Worm (Caenorhabditis elegans): Measurements from ENCODE around the gene syx-5.

Gene syx-5

ce11 chrV:11787258-11787657 is 22.6 kb downstream of the syx-5 start, which contains the start of gene F55A11.7:
Gene F55A11.7, minus strand, starts transcription at chrV:11787443.
- TF ChIP-seq nhr-11 (tag; optimal IDR thresholded peaks at IDR 0.05) (no peak), fkh-2 (tag; optimal IDR thresholded peaks at IDR 0.05) (no peak), tbx-2 (tag; optimal IDR thresholded peaks at IDR 0.05) (no peak), nhr-28 (tag; optimal IDR thresholded peaks at IDR 0.05) (no peak), elt-1 (tag; optimal IDR thresholded peaks at IDR 0.05) (no peak), nhr-67 (tag; optimal IDR thresholded peaks at IDR 0.05) (no peak), aly-2 (tag; optimal IDR thresholded peaks at IDR 0.05) (no peak), nhr-76 (tag; optimal IDR thresholded peaks at IDR 0.05) (no peak), daf-12 (tag; optimal IDR thresholded peaks at IDR 0.05) (no peak), ceh-16 (tag; optimal IDR thresholded peaks at IDR 0.05) (no peak)

ce11 chrV:11787742-11788238 is 23.1 kb downstream of the syx-5 start, which contains the start of gene F55A11.8:
Gene F55A11.8, plus strand, starts transcription at chrV:11788188.
- TF ChIP-seq ceh-9 (tag; optimal IDR thresholded peaks at IDR 0.05) (no peak), nfya-1 (tag; optimal IDR thresholded peaks at IDR 0.05; ENCODE audit: insufficient read depth) (no peak), fos-1 (tag; optimal IDR thresholded peaks at IDR 0.05) (no peak), ceh-82 (tag; optimal IDR thresholded peaks at IDR 0.05) (no peak), mdl-1 (tag; optimal IDR thresholded peaks at IDR 0.05) (no peak), unc-62 (GFP tag; optimal IDR thresholded peaks at IDR 0.05) (no peak), nhr-11 (tag; optimal IDR thresholded peaks at IDR 0.05) (no peak), lin-15B (tag; optimal IDR thresholded peaks at IDR 0.05) (no peak), fkh-10 (GFP tag; optimal IDR thresholded peaks at IDR 0.05) (no peak), nhr-28 (tag; optimal IDR thresholded peaks at IDR 0.05) (no peak), ztf-4 (tag; optimal IDR thresholded peaks at IDR 0.05) (no peak), ZK546.5 (tag; optimal IDR thresholded peaks at IDR 0.05) (no peak), zag-1 (tag; optimal IDR thresholded peaks at IDR 0.05) (no peak), mml-1 (tag; optimal IDR thresholded peaks at IDR 0.05) (no peak), lin-39 (tag; optimal IDR thresholded peaks at IDR 0.05) (no peak), snpc-4 (tag; optimal IDR thresholded peaks at IDR 0.05) (no peak)

- TF ChIP-seq nhr-67 (tag; optimal IDR thresholded peaks at IDR 0.05): no peak
- no peak for TF ChIP-seq ceh-16 (tag; optimal IDR thresholded peaks at IDR 0.05)
- TF ChIP-seq nhr-237 (tag; optimal IDR thresholded peaks at IDR 0.05): no peak
- TF ChIP-seq nhr-77 (tag; optimal IDR thresholded peaks at IDR 0.05): no peak
Measured at ce11 chrV:11789474-11789873, 24.8 kb downstream of the syx-5 start, which contains the start of gene D2023.1. Gene D2023.1, plus strand, starts transcription at chrV:11789550.

ce11 chrV:11794172-11794571 is 29.5 kb downstream of the syx-5 start:
- TF ChIP-seq ceh-9 (tag; optimal IDR thresholded peaks at IDR 0.05) (no peak), nhr-43 (tag; optimal IDR thresholded peaks at IDR 0.05; ENCODE audit: poor library complexity, severe bottlenecking) (peak; percentile 52), nhr-25 (tag; optimal IDR thresholded peaks at IDR 0.05) (peak; percentile 64)

- TF ChIP-seq aly-2 (tag; optimal IDR thresholded peaks at IDR 0.05): no peak
- TF ChIP-seq ceh-28 (tag; optimal IDR thresholded peaks at IDR 0.05): peak; percentile 47
- TF ChIP-seq ZK546.5 (tag; optimal IDR thresholded peaks at IDR 0.05): no peak
- no peak for TF ChIP-seq nfya-1 (tag; optimal IDR thresholded peaks at IDR 0.05; ENCODE audit: insufficient read depth)
- no peak for TF ChIP-seq ceh-16 (tag; optimal IDR thresholded peaks at IDR 0.05)
- TF ChIP-seq nhr-23 (tag; optimal IDR thresholded peaks at IDR 0.05): peak; percentile 64
- peak; percentile 23 for TF ChIP-seq nhr-25 (tag; optimal IDR thresholded peaks at IDR 0.05)
Measured at ce11 chrV:11795352-11795751, 30.6 kb downstream of the syx-5 start.

ce11 chrV:11796343-11796742 is 31.6 kb downstream of the syx-5 start:
- TF ChIP-seq elt-3 (tag; optimal IDR thresholded peaks at IDR 0.05) (no peak), pqm-1 (tag; optimal IDR thresholded peaks at IDR 0.05) (no peak), hmg-11 (tag; optimal IDR thresholded peaks at IDR 0.05) (no peak), elt-1 (tag; optimal IDR thresholded peaks at IDR 0.05) (no peak), nhr-23 (tag; optimal IDR thresholded peaks at IDR 0.05) (peak; percentile 37), fkh-10 (GFP tag; optimal IDR thresholded peaks at IDR 0.05) (no peak), jun-1 (tag; optimal IDR thresholded peaks at IDR 0.05) (peak; percentile 2), ceh-9 (tag; optimal IDR thresholded peaks at IDR 0.05) (no peak), nhr-43 (tag; optimal IDR thresholded peaks at IDR 0.05; ENCODE audit: poor library complexity, severe bottlenecking) (peak; percentile 31), nhr-11 (tag; optimal IDR thresholded peaks at IDR 0.05) (no peak), zag-1 (tag; optimal IDR thresholded peaks at IDR 0.05) (no peak), ama-1 (optimal IDR thresholded peaks at IDR 0.05) (no peak)
